5 fruit fly cellular contexts compared by ENCODE assay signal in the genomic region with DNA sequence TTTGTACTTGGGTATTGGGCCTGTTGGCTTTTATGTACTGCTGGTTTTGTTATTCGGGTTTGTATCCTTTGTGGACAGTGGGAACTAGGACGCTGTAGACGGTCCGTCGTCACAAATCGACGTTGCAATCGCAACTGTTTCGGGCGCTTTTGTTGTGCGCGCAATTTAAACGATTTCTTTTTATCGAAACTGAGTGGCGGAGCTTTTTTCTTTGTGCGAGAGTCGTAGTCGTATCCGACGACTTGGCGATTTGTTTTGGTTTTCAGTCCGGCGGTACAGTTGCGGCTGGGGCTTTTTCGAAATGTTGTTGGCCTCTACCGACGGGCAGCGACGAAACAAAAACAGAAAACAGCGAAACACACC.
A peak's percentile ranks its signal among the peaks of the same experiment; 100 is the strongest.
TF ChIP-seq lines count a peak whose summit lies in the region.

No protein-coding gene starts in this region.

- TF ChIP-seq CTCF in whole organism, embryonic (GFP tag; optimal IDR thresholded peaks at IDR 0.05; lab: Kevin White, UChicago): peak; percentile 51

TF ChIP-seq in whole organism, adult, 20 proteins besides CTCF, POLR2A, EP300 and RAD21:
- no peak for TF ChIP-seq CG1620 (GFP tag; optimal IDR thresholded peaks at IDR 0.05; lab: Kevin White, UChicago)
- TF ChIP-seq tj (GFP tag; optimal IDR thresholded peaks at IDR 0.05; lab: Kevin White, UChicago): peak; percentile 19
- peak; percentile 53 for TF ChIP-seq Mnt (GFP tag; optimal IDR thresholded peaks at IDR 0.05; lab: Kevin White, UChicago)
- TF ChIP-seq pad (GFP tag; optimal IDR thresholded peaks at IDR 0.05; lab: Kevin White, UChicago): no peak
- TF ChIP-seq cic (GFP tag; optimal IDR thresholded peaks at IDR 0.05; lab: Kevin White, UChicago): peak; percentile 35
- TF ChIP-seq Clk (GFP tag; optimal IDR thresholded peaks at IDR 0.05; lab: Kevin White, UChicago): no peak
- no peak for TF ChIP-seq CG11617 (GFP tag; optimal IDR thresholded peaks at IDR 0.05; lab: Kevin White, UChicago)
- TF ChIP-seq ovo (GFP tag; optimal IDR thresholded peaks at IDR 0.05; lab: Kevin White, UChicago): peak; percentile 9
- TF ChIP-seq CG14711 (tag; optimal IDR thresholded peaks at IDR 0.05; lab: Kevin White, UChicago): no peak
- TF ChIP-seq CG12768 (GFP tag; optimal IDR thresholded peaks at IDR 0.05; lab: Kevin White, UChicago): no peak
- TF ChIP-seq CG7045 (GFP tag; optimal IDR thresholded peaks at IDR 0.05; lab: Kevin White, UChicago): no peak
- TF ChIP-seq kay (GFP tag; lab: Kevin White, UChicago; ENCODE audit: borderline replicate concordance): no peak
- no peak for TF ChIP-seq cnc (optimal IDR thresholded peaks at IDR 0.05; lab: Kevin White, UChicago)
- TF ChIP-seq Hr96 (GFP tag; optimal IDR thresholded peaks at IDR 0.05; lab: Kevin White, UChicago): no peak
TF ChIP-seq in whole organism, adult: peak in this region for 4.

TF ChIP-seq in whole organism, embryonic, 481 proteins besides CTCF, POLR2A, EP300 and RAD21 (continues in another document):
- TF ChIP-seq ttk (GFP tag; IDR thresholded peaks at IDR 0.05; lab: Robert Waterston, UW) (no peak), CG10543 (GFP tag; optimal IDR thresholded peaks at IDR 0.05; lab: Kevin White, UChicago) (peak; percentile 13), CG2678 (tag; optimal IDR thresholded peaks at IDR 0.05; lab: Kevin White, UChicago) (no peak), vfl (GFP tag; optimal IDR thresholded peaks at IDR 0.05; lab: Kevin White, UChicago) (no peak), sr (GFP tag; IDR thresholded peaks at IDR 0.05; lab: Robert Waterston, UW) (no peak), danr (GFP tag; IDR thresholded peaks at IDR 0.05; lab: Robert Waterston, UW) (no peak), CG2120 (GFP tag; optimal IDR thresholded peaks at IDR 0.05; lab: Kevin White, UChicago) (no peak), Deaf1 (tag; optimal IDR thresholded peaks at IDR 0.05; lab: Kevin White, UChicago) (peak; percentile 88), sob (GFP tag; IDR thresholded peaks at IDR 0.05; lab: Robert Waterston, UW) (no peak), scrt (GFP tag; optimal IDR thresholded peaks at IDR 0.05; lab: Kevin White, UChicago) (peak; percentile 24), CG17802 (tag; optimal IDR thresholded peaks at IDR 0.05; lab: Kevin White, UChicago) (no peak), Sox100B (GFP tag; optimal IDR thresholded peaks at IDR 0.05; lab: Kevin White, UChicago) (no peak), ara (GFP tag; IDR thresholded peaks at IDR 0.05; lab: Robert Waterston, UW) (0 out of 2 replicates have a peak, but pooled peaks have one; percentile 25), Atf3 (GFP tag; optimal IDR thresholded peaks at IDR 0.05; lab: Kevin White, UChicago) (no peak), ash1 (GFP tag; optimal IDR thresholded peaks at IDR 0.05; lab: Kevin White, UChicago) (no peak), sisA (GFP tag; IDR thresholded peaks at IDR 0.05; lab: Robert Waterston, UW) (no peak), Jarid2 (GFP tag; optimal IDR thresholded peaks at IDR 0.05; lab: Kevin White, UChicago) (no peak), lilli (GFP tag; optimal IDR thresholded peaks at IDR 0.05; lab: Kevin White, UChicago) (no peak), wdn (GFP tag; IDR thresholded peaks at IDR 0.05; lab: Robert Waterston, UW) (peak; percentile 77)

TF ChIP-seq in whole organism, prepupa, 60 proteins besides CTCF, POLR2A, EP300 and RAD21:
- peak; percentile 20 for TF ChIP-seq dsx (GFP tag; optimal IDR thresholded peaks at IDR 0.05; lab: Kevin White, UChicago; ENCODE audit: poor library complexity, severe bottlenecking)
- peak; percentile 45; the same call in 1 of the 3 replicates for TF ChIP-seq CG6163 (GFP tag; IDR thresholded peaks at IDR 0.05; lab: Robert Waterston, UW)
- TF ChIP-seq ss (GFP tag; optimal IDR thresholded peaks at IDR 0.05; lab: Kevin White, UChicago): no peak
- no peak for TF ChIP-seq CG6854 (GFP tag; optimal IDR thresholded peaks at IDR 0.05; lab: Kevin White, UChicago)
- TF ChIP-seq Eip78C (GFP tag; lab: Kevin White, UChicago): no peak
- peak; percentile 62 for TF ChIP-seq CG1621 (tag; optimal IDR thresholded peaks at IDR 0.05; lab: Kevin White, UChicago)
- no peak for TF ChIP-seq CG8632 (GFP tag; optimal IDR thresholded peaks at IDR 0.05; lab: Kevin White, UChicago)
- TF ChIP-seq Sox14 (GFP tag; optimal IDR thresholded peaks at IDR 0.05; lab: Kevin White, UChicago): peak; percentile 66
- TF ChIP-seq Eip93F (GFP tag; optimal IDR thresholded peaks at IDR 0.05; lab: Kevin White, UChicago): peak; percentile 16
- no peak for TF ChIP-seq CG3032 (tag; optimal IDR thresholded peaks at IDR 0.05; lab: Kevin White, UChicago)
- TF ChIP-seq CG34406 (GFP tag; optimal IDR thresholded peaks at IDR 0.05; lab: Kevin White, UChicago): no peak
- TF ChIP-seq lz (GFP tag; optimal IDR thresholded peaks at IDR 0.05; lab: Kevin White, UChicago): no peak

TF ChIP-seq in whole organism, pupa, 21 proteins besides CTCF, POLR2A, EP300 and RAD21:
- TF ChIP-seq EcR (GFP tag; optimal IDR thresholded peaks at IDR 0.05; lab: Kevin White, UChicago) (peak; percentile 87), CG9948 (tag; optimal IDR thresholded peaks at IDR 0.05; lab: Kevin White, UChicago) (no peak), fd96Ca (GFP tag; IDR thresholded peaks at IDR 0.05; lab: Robert Waterston, UW) (no peak), Snoo (tag; optimal IDR thresholded peaks at IDR 0.05; lab: Kevin White, UChicago) (no peak), CG13204 (GFP tag; optimal IDR thresholded peaks at IDR 0.05; lab: Kevin White, UChicago) (peak; percentile 29), CG4496 (GFP tag; IDR thresholded peaks at IDR 0.05; lab: Robert Waterston, UW) (peak; percentile 32; the same call in 1 of the 3 replicates), rn (GFP tag; IDR thresholded peaks at IDR 0.05; lab: Robert Waterston, UW) (no peak)

TF ChIP-seq in whole organism, wandering third instar larva, 38 proteins besides CTCF, POLR2A, EP300 and RAD21:
- TF ChIP-seq Dif (GFP tag; optimal IDR thresholded peaks at IDR 0.05; lab: Kevin White, UChicago; ENCODE audit: partially characterized antibody): no peak
- no peak for TF ChIP-seq woc (GFP tag; optimal IDR thresholded peaks at IDR 0.05; lab: Kevin White, UChicago)
- TF ChIP-seq dl (GFP tag; optimal IDR thresholded peaks at IDR 0.05; lab: Kevin White, UChicago; ENCODE audit: insufficient read depth in 1 of 2, partially characterized antibody in 2 of 2): no peak
- TF ChIP-seq Myc (optimal IDR thresholded peaks at IDR 0.05; lab: Kevin White, UChicago): no peak
- no peak for TF ChIP-seq HLH106 (tag; optimal IDR thresholded peaks at IDR 0.05; lab: Kevin White, UChicago)
- peak; percentile 15 for TF ChIP-seq Hr83 (GFP tag; optimal IDR thresholded peaks at IDR 0.05; lab: Kevin White, UChicago; ENCODE audit: poor library complexity, severe bottlenecking)
- TF ChIP-seq OdsH (GFP tag; optimal IDR thresholded peaks at IDR 0.05; lab: Kevin White, UChicago): no peak
- TF ChIP-seq fru (GFP tag; optimal IDR thresholded peaks at IDR 0.05; lab: Kevin White, UChicago): no peak
- TF ChIP-seq CG9705 (GFP tag; optimal IDR thresholded peaks at IDR 0.05; lab: Kevin White, UChicago): no peak
- TF ChIP-seq dsf (GFP tag; optimal IDR thresholded peaks at IDR 0.05; lab: Kevin White, UChicago; ENCODE audit: borderline replicate concordance): no peak
- TF ChIP-seq Mio (GFP tag; optimal IDR thresholded peaks at IDR 0.05; lab: Kevin White, UChicago): no peak
- peak; percentile 70 for TF ChIP-seq CrebA (GFP tag; optimal IDR thresholded peaks at IDR 0.05; lab: Kevin White, UChicago; ENCODE audit: borderline replicate concordance)
- no peak for TF ChIP-seq tai (GFP tag; optimal IDR thresholded peaks at IDR 0.05; lab: Kevin White, UChicago)
- TF ChIP-seq psq (GFP tag; optimal IDR thresholded peaks at IDR 0.05; lab: Kevin White, UChicago): no peak
- no peak for TF ChIP-seq Hr78 (GFP tag; optimal IDR thresholded peaks at IDR 0.05; lab: Kevin White, UChicago)
- TF ChIP-seq Rel (GFP tag; optimal IDR thresholded peaks at IDR 0.05; lab: Kevin White, UChicago): no peak
- TF ChIP-seq Rel (tag; optimal IDR thresholded peaks at IDR 0.05; lab: Kevin White, UChicago): peak; percentile 88
- no peak for TF ChIP-seq Dfd (GFP tag; optimal IDR thresholded peaks at IDR 0.05; lab: Kevin White, UChicago)
